Worm (Caenorhabditis elegans): Measurements from ENCODE around the gene W04G3.12.

DNA sequence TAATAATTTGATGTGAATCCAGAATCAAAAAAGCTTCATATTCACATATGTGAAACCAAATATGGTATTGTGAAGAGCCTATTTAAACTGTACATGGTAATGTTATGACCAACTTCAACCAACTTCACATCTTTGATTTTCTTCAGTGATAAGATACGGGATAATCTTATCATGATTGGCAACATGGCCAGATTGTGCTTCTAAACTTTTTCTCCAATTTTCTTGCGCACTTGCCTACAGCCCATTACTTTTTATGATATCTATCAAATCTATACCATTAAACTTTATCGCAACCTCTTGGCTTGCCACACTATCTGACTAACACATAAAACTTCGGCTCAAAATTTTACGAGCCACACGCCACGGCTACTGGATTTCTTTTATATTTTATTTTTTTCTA is 44.2 kb downstream of the W04G3.12 start:
- TF ChIP-seq alr-1 (tag; optimal IDR thresholded peaks at IDR 0.05; ENCODE audit: borderline replicate concordance): no peak
- no peak for TF ChIP-seq nhr-11 (tag; optimal IDR thresholded peaks at IDR 0.05)
- no peak for TF ChIP-seq aha-1 (tag; optimal IDR thresholded peaks at IDR 0.05)
- no peak for TF ChIP-seq sox-4 (tag; optimal IDR thresholded peaks at IDR 0.05)
- TF ChIP-seq lin-13 (GFP tag; optimal IDR thresholded peaks at IDR 0.05): no peak
- TF ChIP-seq aly-2 (tag; optimal IDR thresholded peaks at IDR 0.05): no peak

Data from whole organism, L1 larva.